Worm (Caenorhabditis elegans) whole organism, L1 larva: ENCODE measurements around the gene F22B7.9.

Experiments
- alr-1 ChIP-seq: fragments of 200-800 bp; sonication (Bioruptor generic); optimal IDR thresholded peaks from 2 replicates; lab custom pipeline; 2018; ENCODE audit warnings: borderline replicate concordance, mild to moderate bottlenecking, missing genetic modification characterization, missing compliant biosample characterization
- ama-1 ChIP-seq: fragments of 150-350 bp; optimal IDR thresholded peaks from 2 replicates; lab custom pipeline; 2014
- blmp-1 ChIP-seq: fragments of 150-350 bp; optimal IDR thresholded peaks from 2 replicates; lab custom pipeline; 2014; ENCODE audit warnings: missing biosample characterization, missing genetic modification characterization
- ceh-63 ChIP-seq: fragments of 200-800 bp; sonication (Bioruptor generic); optimal IDR thresholded peaks from 2 replicates; lab custom pipeline; 2018; ENCODE audit warnings: mild to moderate bottlenecking, missing genetic modification characterization, missing compliant biosample characterization
- ceh-8 ChIP-seq: fragments of 200-800 bp; sonication (Bioruptor generic); optimal IDR thresholded peaks from 2 replicates; lab custom pipeline; 2018; ENCODE audit warnings: mild to moderate bottlenecking, missing genetic modification characterization, moderate library complexity, missing compliant biosample characterization
- ceh-82 ChIP-seq, 3 experiments: fragments of 150-350 bp in 1 of 3; sonication (generic microtip) in 2 of 3; optimal IDR thresholded peaks; 2 replicates each; lab custom pipeline; 2014 to 2017; ENCODE audit warnings: missing biosample characterization in 3 of 3, missing genetic modification characterization in 3 of 3
- ces-1 ChIP-seq: fragments of 150-350 bp; optimal IDR thresholded peaks from 2 replicates; lab custom pipeline; 2014; ENCODE audit warnings: missing biosample characterization, missing genetic modification reagents, missing genetic modification characterization
- dpl-1 ChIP-seq, 3 experiments: fragments of 150-350 bp in 2 of 3; sonication (generic microtip) in 1 of 3; optimal IDR thresholded peaks; 2 replicates each; lab custom pipeline; 2014 to 2017; ENCODE audit warnings: missing biosample characterization in 3 of 3, missing genetic modification characterization in 3 of 3, missing genetic modification reagents in 3 of 3
- dsc-1 ChIP-seq: sonication (generic microtip); optimal IDR thresholded peaks from 2 replicates; lab custom pipeline; 2016; ENCODE audit warnings: mild to moderate bottlenecking, missing genetic modification characterization, missing compliant biosample characterization
- efl-1 ChIP-seq, 4 experiments: fragments of 150-350 bp; optimal IDR thresholded peaks in 3 of 4; peaks in 1 of 4; 1 replicate in 1 of 4; 2 replicates in 3 of 4; lab custom pipeline; 2014; ENCODE audit warnings: missing biosample characterization in 2 of 4, missing genetic modification characterization in 2 of 4, missing genetic modification reagents in 2 of 4
- egl-27 ChIP-seq, 2 experiments: fragments of 150-350 bp in 1 of 2; sonication (generic microtip); optimal IDR thresholded peaks; 3 replicates each; lab custom pipeline; 2017 to 2018; ENCODE audit warnings: missing biosample characterization in 2 of 2, missing genetic modification characterization in 2 of 2, missing genetic modification reagents in 2 of 2
- ets-5 ChIP-seq: fragments of 200-800 bp; sonication (Bioruptor generic); IDR thresholded peaks from 2 replicates; pipeline ENCODE4 v1.3.6; 2022; ENCODE audit warnings: missing genetic modification characterization, missing compliant biosample characterization
- fkh-10 ChIP-seq: sonication (generic microtip); optimal IDR thresholded peaks from 2 replicates; lab custom pipeline; 2017; ENCODE audit warnings: missing biosample characterization, missing genetic modification reagents, missing genetic modification characterization
- fkh-4 ChIP-seq: sonication (generic microtip); optimal IDR thresholded peaks from 2 replicates; lab custom pipeline; 2016; ENCODE audit warnings: missing compliant biosample characterization, missing genetic modification characterization, borderline replicate concordance
- fos-1 ChIP-seq: fragments of 150-350 bp; optimal IDR thresholded peaks from 2 replicates; lab custom pipeline; 2014; ENCODE audit warnings: missing biosample characterization, missing genetic modification characterization
- grh-1 ChIP-seq: fragments of 200-800 bp; sonication (Bioruptor generic); IDR thresholded peaks from 2 replicates; pipeline ENCODE4 v1.3.6; 2022; ENCODE audit warnings: missing genetic modification reagents, missing genetic modification characterization, missing compliant biosample characterization
- hlh-17 ChIP-seq: fragments of 200-800 bp; sonication (Bioruptor generic); optimal IDR thresholded peaks from 2 replicates; lab custom pipeline; 2018; ENCODE audit warnings: missing genetic modification characterization, mild to moderate bottlenecking, missing compliant biosample characterization, moderate library complexity, borderline replicate concordance
- hpl-2 ChIP-seq: fragments of 150-350 bp; optimal IDR thresholded peaks from 2 replicates; lab custom pipeline; 2014; ENCODE audit warnings: missing biosample characterization, missing genetic modification reagents, missing genetic modification characterization
- irx-1 ChIP-seq: sonication (generic microtip); optimal IDR thresholded peaks from 2 replicates; lab custom pipeline; 2016; ENCODE audit warnings: missing genetic modification characterization, missing compliant biosample characterization
- lin-13 ChIP-seq: fragments of 150-350 bp; optimal IDR thresholded peaks from 2 replicates; lab custom pipeline; 2014; ENCODE audit warnings: missing biosample characterization, missing genetic modification reagents, missing genetic modification characterization
- lin-14 ChIP-seq: fragments of 200-800 bp; sonication (Bioruptor generic); optimal IDR thresholded peaks from 2 replicates; lab custom pipeline; 2018; ENCODE audit warnings: mild to moderate bottlenecking, missing genetic modification characterization, moderate library complexity, missing compliant biosample characterization
- lin-35 ChIP-seq, 2 experiments: fragments of 150-350 bp; optimal IDR thresholded peaks; 2 replicates each; lab custom pipeline; 2014; ENCODE audit warnings: missing biosample characterization in 2 of 2, missing genetic modification characterization in 2 of 2, missing genetic modification reagents in 2 of 2
- lir-3 ChIP-seq: sonication (generic microtip); optimal IDR thresholded peaks from 2 replicates; lab custom pipeline; 2016; ENCODE audit warnings: mild to moderate bottlenecking, missing genetic modification characterization, moderate library complexity, missing compliant biosample characterization; ENCODE audit not compliant: poor library complexity
- lsy-2 ChIP-seq, 2 experiments: fragments of 150-350 bp; optimal IDR thresholded peaks; 2 replicates each; lab custom pipeline; 2014; ENCODE audit warnings: missing biosample characterization in 2 of 2, missing genetic modification characterization in 2 of 2
- mab-9 ChIP-seq: fragments of 200-800 bp; sonication (Bioruptor generic); IDR thresholded peaks from 2 replicates; pipeline ENCODE4 v1.3.6; 2022; ENCODE audit warnings: missing genetic modification reagents, missing genetic modification characterization, missing compliant biosample characterization
- mdl-1 ChIP-seq, 2 experiments: fragments of 150-350 bp; optimal IDR thresholded peaks; 2 replicates each; lab custom pipeline; 2014 to 2017; ENCODE audit warnings: missing biosample characterization in 2 of 2, missing genetic modification characterization in 2 of 2, inconsistent platforms in 1 of 2
- mef-2 ChIP-seq: fragments of 150-350 bp; optimal IDR thresholded peaks from 2 replicates; lab custom pipeline; 2014; ENCODE audit warnings: missing biosample characterization, missing genetic modification characterization
- mep-1 ChIP-seq: fragments of 150-350 bp; optimal IDR thresholded peaks from 2 replicates; lab custom pipeline; 2014; ENCODE audit warnings: missing biosample characterization, missing genetic modification characterization
- nhr-11 ChIP-seq: fragments of 150-350 bp; optimal IDR thresholded peaks from 2 replicates; lab custom pipeline; 2014; ENCODE audit warnings: missing biosample characterization, missing genetic modification characterization
- nhr-12 ChIP-seq: sonication (generic microtip); optimal IDR thresholded peaks from 2 replicates; lab custom pipeline; 2017; ENCODE audit warnings: missing biosample characterization, missing genetic modification characterization
- nhr-237 ChIP-seq: fragments of 150-350 bp; optimal IDR thresholded peaks from 2 replicates; lab custom pipeline; 2014; ENCODE audit warnings: missing biosample characterization, missing genetic modification characterization
- nhr-47 ChIP-seq: sonication (generic microtip); optimal IDR thresholded peaks from 2 replicates; lab custom pipeline; 2016; ENCODE audit warnings: mild to moderate bottlenecking, missing genetic modification characterization, moderate library complexity, missing compliant biosample characterization
- nhr-76 ChIP-seq: sonication (generic microtip); optimal IDR thresholded peaks from 2 replicates; lab custom pipeline; 2017; ENCODE audit warnings: missing biosample characterization, missing genetic modification characterization
- nhr-84 ChIP-seq: sonication (generic microtip); optimal IDR thresholded peaks from 2 replicates; lab custom pipeline; 2017; ENCODE audit warnings: missing biosample characterization, missing genetic modification characterization
- nhr-85 ChIP-seq: sonication (generic microtip); peaks from one replicate; lab custom pipeline; 2016; ENCODE audit warnings: missing genetic modification characterization, inconsistent platforms, missing compliant biosample characterization
- pag-3 ChIP-seq: sonication (generic microtip); optimal IDR thresholded peaks from 2 replicates; lab custom pipeline; 2017; ENCODE audit warnings: missing genetic modification characterization, mild to moderate bottlenecking, missing compliant biosample characterization, antibody characterized with exemption, borderline replicate concordance; ENCODE audit not compliant: insufficient read depth
- pax-3 ChIP-seq: fragments of 200-800 bp; sonication (Bioruptor generic); optimal IDR thresholded peaks from 2 replicates; lab custom pipeline; 2018; ENCODE audit warnings: mild to moderate bottlenecking, missing genetic modification characterization, moderate library complexity, missing compliant biosample characterization
- pqm-1 ChIP-seq: sonication (generic microtip); optimal IDR thresholded peaks from 3 replicates; lab custom pipeline; 2017; ENCODE audit warnings: missing biosample characterization, missing genetic modification characterization
- skn-1 ChIP-seq: fragments of 150-350 bp; optimal IDR thresholded peaks from 2 replicates; lab custom pipeline; 2014; ENCODE audit warnings: missing biosample characterization, missing genetic modification characterization
- snpc-4 ChIP-seq: fragments of 150-350 bp; optimal IDR thresholded peaks from 2 replicates; lab custom pipeline; 2014; ENCODE audit warnings: missing biosample characterization, missing genetic modification characterization
- snu-23 ChIP-seq: sonication (generic microtip); optimal IDR thresholded peaks from 2 replicates; lab custom pipeline; 2016; ENCODE audit warnings: missing genetic modification characterization, missing compliant biosample characterization
- sptf-1 ChIP-seq: fragments of 150-350 bp; optimal IDR thresholded peaks from 2 replicates; lab custom pipeline; 2014; ENCODE audit warnings: missing biosample characterization, missing genetic modification characterization
- sup-37 ChIP-seq: fragments of 200-800 bp; sonication (Bioruptor generic); optimal IDR thresholded peaks from 2 replicates; lab custom pipeline; 2018; ENCODE audit warnings: mild to moderate bottlenecking, missing genetic modification characterization, missing compliant biosample characterization
- tbx-2 ChIP-seq: sonication (generic microtip); optimal IDR thresholded peaks from 2 replicates; lab custom pipeline; 2016; ENCODE audit warnings: missing genetic modification characterization, missing compliant biosample characterization
- unc-30 ChIP-seq: sonication (generic microtip); optimal IDR thresholded peaks from 2 replicates; lab custom pipeline; 2017; ENCODE audit warnings: missing biosample characterization, missing genetic modification characterization
- unc-62 ChIP-seq: fragments of 150-350 bp; optimal IDR thresholded peaks from 2 replicates; lab custom pipeline; 2014; ENCODE audit warnings: missing biosample characterization, missing genetic modification reagents, missing genetic modification characterization
- unc-86 ChIP-seq: sonication (generic microtip); optimal IDR thresholded peaks from 2 replicates; lab custom pipeline; 2016; ENCODE audit warnings: missing genetic modification characterization, missing compliant biosample characterization
- unc-98 ChIP-seq: fragments of 200-800 bp; sonication (Bioruptor generic); IDR thresholded peaks from 2 replicates; pipeline ENCODE4 v1.3.6; 2022; ENCODE audit warnings: missing genetic modification characterization, missing compliant biosample characterization
- xbp-1 ChIP-seq: sonication (generic microtip); optimal IDR thresholded peaks from 2 replicates; lab custom pipeline; 2016; ENCODE audit warnings: missing genetic modification characterization, missing compliant biosample characterization
- zip-4 ChIP-seq: fragments of 200-800 bp; sonication (Bioruptor generic); optimal IDR thresholded peaks from 2 replicates; lab custom pipeline; 2018; ENCODE audit warnings: mild to moderate bottlenecking, missing genetic modification characterization, moderate library complexity, missing compliant biosample characterization

The F22B7.9 gene

DNA sequence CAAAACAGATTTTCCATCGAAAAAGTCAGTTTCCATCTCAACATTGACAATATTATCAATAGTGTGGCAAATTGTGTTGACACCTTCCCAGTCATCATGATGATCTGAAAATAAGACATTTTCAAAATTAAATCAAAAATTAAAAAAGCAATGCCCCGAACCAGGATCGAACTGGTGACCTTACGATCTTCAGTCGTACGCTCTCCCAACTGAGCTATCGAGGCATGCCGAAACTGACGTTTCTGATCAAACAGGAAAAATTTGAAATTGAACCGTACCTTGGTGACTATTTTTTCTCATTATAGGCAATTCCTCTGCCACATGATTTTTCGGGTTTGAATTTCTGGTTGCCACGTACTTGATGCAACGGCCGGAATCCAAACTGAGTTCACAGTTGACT lies 268 bp downstream of the F22B7.9 start:
- TF ChIP-seq sup-37 (GFP tag; lab: Kevin White, UChicago), result no peak
- TF ChIP-seq ets-5 (GFP tag; lab: Robert Waterston, UW), result no peak
- TF ChIP-seq mdl-1 (tag; optimal IDR thresholded peaks at IDR 0.05; lab: Kevin White, UChicago), result no peak
- TF ChIP-seq nhr-47 (tag; lab: Kevin White, UChicago), result no peak
- no peak for TF ChIP-seq ama-1 (lab: Kevin White, UChicago)
- no peak for TF ChIP-seq lin-13 (GFP tag; lab: Kevin White, UChicago)

DNA sequence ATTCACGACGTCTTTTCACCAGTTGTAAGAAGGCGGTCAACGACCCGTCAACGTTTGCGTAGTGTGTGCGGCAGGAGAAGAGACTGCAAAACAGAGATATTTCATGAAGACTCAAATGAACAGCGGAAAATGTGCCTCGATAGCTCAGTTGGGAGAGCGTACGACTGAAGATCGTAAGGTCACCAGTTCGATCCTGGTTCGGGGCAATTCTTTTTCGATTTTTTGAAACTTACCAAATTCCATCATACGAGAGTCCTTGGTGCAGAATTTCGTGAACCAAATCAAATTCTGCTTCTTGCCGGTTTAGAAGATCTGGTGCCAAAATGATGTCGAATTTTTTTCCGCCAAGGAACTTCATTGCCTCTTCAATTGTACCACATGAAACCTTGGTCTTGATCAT lies 803 bp downstream of the F22B7.9 start:
- TF ChIP-seq dpl-1 (GFP tag; optimal IDR thresholded peaks at IDR 0.05; lab: Kevin White, UChicago), result peak in 2 of 3 experiments; percentile 12 to 23
- no peak for TF ChIP-seq alr-1 (tag; lab: Kevin White, UChicago)
- TF ChIP-seq nhr-85 (tag; lab: Kevin White, UChicago), result peak; percentile 80
- no peak for TF ChIP-seq ceh-8 (GFP tag; lab: Kevin White, UChicago)
- no peak for TF ChIP-seq unc-86 (tag; lab: Kevin White, UChicago)
- TF ChIP-seq tbx-2 (tag; lab: Kevin White, UChicago), result no peak
- no peak for TF ChIP-seq nhr-237 (tag; lab: Kevin White, UChicago)
- no peak for TF ChIP-seq ceh-63
- TF ChIP-seq nhr-11 (tag; lab: Kevin White, UChicago), result no peak
- no peak for TF ChIP-seq unc-98
- no peak for TF ChIP-seq sptf-1 (tag; lab: Kevin White, UChicago)
- TF ChIP-seq lin-14, result peak; percentile 36
- TF ChIP-seq fkh-4 (tag; lab: Kevin White, UChicago), result no peak
- peak; percentile 14 to 38 for TF ChIP-seq efl-1 (optimal IDR thresholded peaks at IDR 0.05; lab: Kevin White, UChicago)
- peak; percentile 7 to 8 for TF ChIP-seq efl-1 (GFP tag; optimal IDR thresholded peaks at IDR 0.05 in 1 of 2; lab: Kevin White, UChicago)
- TF ChIP-seq ama-1 (lab: Kevin White, UChicago), result peak; percentile 1
- no peak for TF ChIP-seq mep-1 (tag; lab: Kevin White, UChicago)
- no peak for TF ChIP-seq unc-62 (GFP tag; lab: Kevin White, UChicago)
- TF ChIP-seq unc-30 (tag; lab: Kevin White, UChicago), result no peak
- peak in 1 of 2 experiments; percentile 4 for TF ChIP-seq mdl-1 (tag; optimal IDR thresholded peaks at IDR 0.05; lab: Kevin White, UChicago)
- TF ChIP-seq grh-1 (GFP tag; lab: Robert Waterston, UW), result no peak; the same call in 1 of the 2 replicates
- no peak for TF ChIP-seq mef-2 (tag; lab: Kevin White, UChicago)
- TF ChIP-seq pax-3 (tag; lab: Kevin White, UChicago), result no peak
- no peak for TF ChIP-seq fos-1
- no peak for TF ChIP-seq pag-3 (tag; lab: Kevin White, UChicago)
- TF ChIP-seq ceh-82 (tag; optimal IDR thresholded peaks at IDR 0.05; lab: Kevin White, UChicago), result no peak
- peak; percentile 46 for TF ChIP-seq snu-23 (GFP tag; lab: Kevin White, UChicago)
- TF ChIP-seq fkh-10 (GFP tag; lab: Kevin White, UChicago), result no peak
- no peak for TF ChIP-seq pqm-1 (tag; lab: Kevin White, UChicago)
- no peak for TF ChIP-seq nhr-84 (tag; lab: Kevin White, UChicago)
- TF ChIP-seq mab-9 (GFP tag; lab: Robert Waterston, UW), result no peak
- TF ChIP-seq lir-3, result no peak
- no peak for TF ChIP-seq hlh-17
- TF ChIP-seq hpl-2, result no peak
- TF ChIP-seq xbp-1 (tag; lab: Kevin White, UChicago), result peak; percentile 12
- TF ChIP-seq lin-35 (GFP tag; optimal IDR thresholded peaks at IDR 0.05; lab: Kevin White, UChicago), result peak; percentile 27 to 62
- no peak for TF ChIP-seq snpc-4 (tag; lab: Kevin White, UChicago)
- TF ChIP-seq ces-1 (GFP tag; lab: Kevin White, UChicago), result no peak
- no peak for TF ChIP-seq nhr-76 (tag; lab: Kevin White, UChicago)
- TF ChIP-seq skn-1 (tag; lab: Kevin White, UChicago), result no peak
- peak; percentile 39 for TF ChIP-seq dsc-1 (tag; lab: Kevin White, UChicago)
- peak; percentile 38 for TF ChIP-seq nhr-47 (tag; lab: Kevin White, UChicago)
- no peak for TF ChIP-seq irx-1
- no peak for TF ChIP-seq blmp-1
- TF ChIP-seq sup-37 (GFP tag; lab: Kevin White, UChicago), result no peak
- TF ChIP-seq zip-4 (GFP tag; lab: Kevin White, UChicago), result no peak
- TF ChIP-seq ets-5 (GFP tag; lab: Robert Waterston, UW), result no peak
- TF ChIP-seq lsy-2 (tag; optimal IDR thresholded peaks at IDR 0.05; lab: Kevin White, UChicago), result peak; percentile 23 to 45
- no peak for TF ChIP-seq nhr-12
- no peak for TF ChIP-seq egl-27 (tag; optimal IDR thresholded peaks at IDR 0.05; lab: Kevin White, UChicago)
